Worm (Caenorhabditis elegans) whole organism, late embryonic: ENCODE results near the gene F56C4.2.

Source experiments
- ets-4 ChIP-seq: sonication (generic microtip); optimal IDR thresholded peaks from 2 replicates; lab custom pipeline; 2016; ENCODE audit warnings: missing genetic modification characterization, missing compliant biosample characterization
- fkh-6 ChIP-seq: sonication (generic microtip); optimal IDR thresholded peaks from 2 replicates; lab custom pipeline; 2016; ENCODE audit warnings: missing genetic modification characterization, missing compliant biosample characterization
- pha-4 ChIP-seq: fragments of 150-350 bp; optimal IDR thresholded peaks from 2 replicates; lab custom pipeline; 2018; ENCODE audit warnings: missing biosample characterization, missing genetic modification reagents, missing genetic modification characterization
- syd-9 ChIP-seq: sonication (generic microtip); optimal IDR thresholded peaks from 2 replicates; lab custom pipeline; 2016; ENCODE audit warnings: mild to moderate bottlenecking, missing genetic modification characterization, moderate library complexity, missing compliant biosample characterization

ce11 chrIV:10628724-10629123 lies 10.4 kb upstream of the F56C4.2 start, which contains the start of gene R09H10.5:
- no peak for TF ChIP-seq syd-9 (tag; lab: Kevin White, UChicago)
- TF ChIP-seq ets-4 (tag; lab: Kevin White, UChicago): no peak
- no peak for TF ChIP-seq pha-4
- TF ChIP-seq fkh-6: no peak
